Fruit fly (Drosophila melanogaster) Kc167 (cell line): ENCODE measurements around the gene Pgd.

ENCODE experiments used
- Myc ChIP-seq: fragments of >200 bp; optimal IDR thresholded peaks from 2 replicates; lab custom pipeline; 2017; ENCODE audit warnings: missing external identifiers
- h ChIP-seq: fragments of >200 bp; optimal IDR thresholded peaks from 3 replicates; lab custom pipeline; 2018; ENCODE audit warnings: missing external identifiers
- insv ChIP-seq: fragments of >200 bp; optimal IDR thresholded peaks from 3 replicates; lab custom pipeline; 2018; ENCODE audit warnings: missing external identifiers
- psq ChIP-seq: fragments of >200 bp; optimal IDR thresholded peaks from 2 replicates; lab custom pipeline; 2017; ENCODE audit warnings: missing external identifiers
- ttk ChIP-seq: sonication (Bioruptor generic); optimal IDR thresholded peaks from 2 replicates; lab custom pipeline; 2017; ENCODE audit warnings: missing external identifiers

- TF ChIP-seq h (lab: Kevin White, UChicago) = no peak
- no peak for TF ChIP-seq insv
- no peak for TF ChIP-seq Myc (lab: Kevin White, UChicago)
- no peak for TF ChIP-seq psq (lab: Kevin White, UChicago)
- TF ChIP-seq ttk (lab: Kevin White, UChicago) = no peak
Measured at dm6 chrX:2125527-2126088, 19.3 kb upstream of the Pgd start.
